Worm (Caenorhabditis elegans) whole organism, L4 larva: ENCODE results near the gene zmp-5.

Experiments used
- D1046.2 ChIP-seq: fragments of 200-800 bp; sonication (Bioruptor generic); IDR thresholded peaks from 2 replicates; pipeline ENCODE4 v1.3.6; 2022; ENCODE audit warnings: missing genetic modification characterization, missing compliant biosample characterization
- F37D6.2 ChIP-seq: sonication (generic microtip); optimal IDR thresholded peaks from 2 replicates; lab custom pipeline; 2016; ENCODE audit warnings: mild to moderate bottlenecking, missing genetic modification characterization, missing compliant biosample characterization
- T20F7.1 ChIP-seq: fragments of 200-800 bp; sonication (Bioruptor generic); optimal IDR thresholded peaks from 2 replicates; lab custom pipeline; 2018; ENCODE audit warnings: mild to moderate bottlenecking, missing genetic modification characterization, missing compliant biosample characterization
- Y48G9A.11 ChIP-seq: fragments of 200-800 bp; sonication (Bioruptor generic); IDR thresholded peaks from 2 replicates; pipeline ENCODE4 v1.3.6; 2022; ENCODE audit warnings: missing genetic modification reagents, missing genetic modification characterization, missing compliant biosample characterization
- Y5F2A.4 ChIP-seq: fragments of 200-800 bp; sonication (Bioruptor generic); optimal IDR thresholded peaks from 2 replicates; lab custom pipeline; 2018; ENCODE audit warnings: mild to moderate bottlenecking, missing genetic modification characterization, missing compliant biosample characterization
- aha-1 ChIP-seq: fragments of 150-350 bp; peaks from one replicate; lab custom pipeline; 2014; ENCODE audit warnings: missing biosample characterization, missing genetic modification characterization
- ceh-20 ChIP-seq: fragments of 200-800 bp; sonication (Bioruptor generic); IDR thresholded peaks from 2 replicates; pipeline ENCODE4 v1.3.6; 2022; ENCODE audit warnings: missing genetic modification reagents, missing genetic modification characterization, missing compliant biosample characterization
- ceh-62 ChIP-seq: sonication (generic microtip); optimal IDR thresholded peaks from 2 replicates; lab custom pipeline; 2017; ENCODE audit warnings: missing biosample characterization, missing genetic modification characterization
- daf-16 ChIP-seq, 3 experiments: sonication (generic microtip); optimal IDR thresholded peaks; 2 replicates each; lab custom pipeline; 2016 to 2017; ENCODE audit warnings: missing genetic modification characterization in 3 of 3, missing genetic modification reagents in 3 of 3, mild to moderate bottlenecking in 2 of 3, missing compliant biosample characterization in 2 of 3, missing biosample characterization in 1 of 3, moderate library complexity in 1 of 3
- daf-8 ChIP-seq: fragments of 200-800 bp; sonication (Bioruptor generic); IDR thresholded peaks from 2 replicates; pipeline ENCODE4 v1.3.6; 2022; ENCODE audit warnings: missing genetic modification characterization, missing compliant biosample characterization
- dmd-6 ChIP-seq: fragments of 200-800 bp; sonication (Bioruptor generic); IDR thresholded peaks from 2 replicates; pipeline ENCODE4 v1.3.6; 2022; ENCODE audit warnings: missing genetic modification reagents, missing genetic modification characterization, missing compliant biosample characterization
- dve-1 ChIP-seq: sonication (generic microtip); optimal IDR thresholded peaks from 2 replicates; lab custom pipeline; 2017; ENCODE audit warnings: antibody characterized with exemption, mild to moderate bottlenecking, missing genetic modification characterization, missing compliant biosample characterization; ENCODE audit not compliant: insufficient read depth
- egl-43 ChIP-seq: fragments of 200-800 bp; sonication (Bioruptor generic); IDR thresholded peaks from 2 replicates; pipeline ENCODE4 v1.3.6; 2022; ENCODE audit warnings: missing genetic modification reagents, missing genetic modification characterization, missing compliant biosample characterization
- fkh-10 ChIP-seq: fragments of 150-350 bp; optimal IDR thresholded peaks from 2 replicates; lab custom pipeline; 2014; ENCODE audit warnings: missing biosample characterization, missing genetic modification reagents, missing genetic modification characterization
- hif-1 ChIP-seq, 2 experiments: sonication (generic microtip); optimal IDR thresholded peaks; 2 replicates each; lab custom pipeline; 2016 to 2017; ENCODE audit warnings: missing compliant biosample characterization in 2 of 2, missing genetic modification characterization in 2 of 2, missing genetic modification reagents in 2 of 2, missing genotype in 2 of 2, mild to moderate bottlenecking in 1 of 2
- hlh-11 ChIP-seq: fragments of 200-800 bp; sonication (Bioruptor generic); optimal IDR thresholded peaks from 2 replicates; lab custom pipeline; 2018; ENCODE audit warnings: mild to moderate bottlenecking, missing genetic modification characterization, missing compliant biosample characterization
- hlh-30 ChIP-seq: sonication (generic microtip); optimal IDR thresholded peaks from 2 replicates; lab custom pipeline; 2017; ENCODE audit warnings: antibody characterized with exemption, mild to moderate bottlenecking, missing genetic modification characterization, missing compliant biosample characterization; ENCODE audit not compliant: insufficient read depth
- hmg-1.1 ChIP-seq: fragments of 200-800 bp; sonication (Bioruptor generic); IDR thresholded peaks from 2 replicates; pipeline ENCODE4 v1.3.6; 2022; ENCODE audit warnings: missing genetic modification reagents, missing genetic modification characterization, missing compliant biosample characterization
- lin-1 ChIP-seq: fragments of 200-800 bp; sonication (Bioruptor generic); IDR thresholded peaks from 2 replicates; pipeline ENCODE4 v1.3.6; 2022; ENCODE audit warnings: missing genetic modification reagents, missing genetic modification characterization, missing compliant biosample characterization
- lin-15B ChIP-seq: fragments of 150-350 bp; sonication (generic microtip); optimal IDR thresholded peaks from 3 replicates; lab custom pipeline; 2014; ENCODE audit warnings: missing biosample characterization, missing genetic modification characterization
- lin-39 ChIP-seq: fragments of 150-350 bp; optimal IDR thresholded peaks from 2 replicates; lab custom pipeline; 2014; ENCODE audit warnings: missing biosample characterization, missing genetic modification reagents, missing genetic modification characterization
- madf-9 ChIP-seq: fragments of 200-800 bp; sonication (Bioruptor generic); conservative IDR thresholded peaks from 2 replicates; pipeline ENCODE4 v1.3.6; 2022; ENCODE audit warnings: missing genetic modification reagents, missing genetic modification characterization, missing compliant biosample characterization
- mdl-1 ChIP-seq, 2 experiments: fragments of 150-350 bp in 1 of 2; sonication (generic microtip) in 1 of 2; optimal IDR thresholded peaks; 2 replicates each; lab custom pipeline; 2014 to 2017; ENCODE audit warnings: missing biosample characterization in 2 of 2, missing genetic modification characterization in 2 of 2
- mep-1 ChIP-seq: fragments of 150-350 bp; sonication (generic microtip); optimal IDR thresholded peaks from 3 replicates; lab custom pipeline; 2014; ENCODE audit warnings: missing biosample characterization, missing genetic modification characterization
- mes-2 ChIP-seq: sonication (generic microtip); optimal IDR thresholded peaks from 2 replicates; lab custom pipeline; 2016; ENCODE audit warnings: missing genotype, mild to moderate bottlenecking, missing genetic modification characterization, missing compliant biosample characterization; ENCODE audit not compliant: poor library complexity, severe bottlenecking
- mxl-2 ChIP-seq: fragments of 200-800 bp; sonication (Bioruptor generic); conservative IDR thresholded peaks from 2 replicates; pipeline ENCODE4 v1.3.6; 2022; ENCODE audit warnings: missing genetic modification reagents, missing genetic modification characterization, missing compliant biosample characterization
- mxl-3 ChIP-seq: fragments of 200-800 bp; sonication (Bioruptor generic); optimal IDR thresholded peaks from 2 replicates; lab custom pipeline; 2018; ENCODE audit warnings: mild to moderate bottlenecking, missing genetic modification characterization, missing compliant biosample characterization
- nhr-10 ChIP-seq: fragments of 150-350 bp; optimal IDR thresholded peaks from 2 replicates; lab custom pipeline; 2014; ENCODE audit warnings: missing biosample characterization, missing genetic modification characterization
- nhr-102 ChIP-seq: sonication (generic microtip); optimal IDR thresholded peaks from 2 replicates; lab custom pipeline; 2016; ENCODE audit warnings: mild to moderate bottlenecking, missing genetic modification characterization, moderate library complexity, missing compliant biosample characterization
- nhr-28 ChIP-seq: fragments of 150-350 bp; optimal IDR thresholded peaks from 2 replicates; lab custom pipeline; 2014; ENCODE audit warnings: missing biosample characterization, missing genetic modification characterization
- nhr-77 ChIP-seq: fragments of 150-350 bp; optimal IDR thresholded peaks from 2 replicates; lab custom pipeline; 2014; ENCODE audit warnings: missing biosample characterization, missing genetic modification characterization
- php-3 ChIP-seq: fragments of 200-800 bp; sonication (Bioruptor generic); IDR thresholded peaks from 2 replicates; pipeline ENCODE4 v1.3.6; 2022; ENCODE audit warnings: missing genetic modification reagents, missing genetic modification characterization, missing compliant biosample characterization
- pqm-1 ChIP-seq: sonication (generic microtip); optimal IDR thresholded peaks from 2 replicates; lab custom pipeline; 2017; ENCODE audit warnings: missing biosample characterization, missing genetic modification characterization
- rbr-2 ChIP-seq: sonication (generic microtip); optimal IDR thresholded peaks from 2 replicates; lab custom pipeline; 2016; ENCODE audit warnings: missing genotype, missing genetic modification characterization, missing compliant biosample characterization
- set-16 ChIP-seq: fragments of 200-800 bp; sonication (Bioruptor generic); IDR thresholded peaks from 2 replicates; pipeline ENCODE4 v1.3.6; 2022; ENCODE audit warnings: missing genetic modification reagents, missing genetic modification characterization, missing compliant biosample characterization
- tag-97 ChIP-seq: fragments of 200-800 bp; sonication (Bioruptor generic); IDR thresholded peaks from 2 replicates; pipeline ENCODE4 v1.3.6; 2022; ENCODE audit warnings: missing genetic modification characterization, missing compliant biosample characterization
- tra-1 ChIP-seq: fragments of 200-800 bp; sonication (Bioruptor generic); IDR thresholded peaks from 2 replicates; pipeline ENCODE4 v1.3.6; 2022; ENCODE audit warnings: missing genetic modification reagents, missing genetic modification characterization, missing compliant biosample characterization
- unc-62 ChIP-seq, 3 experiments: fragments of 150-350 bp in 1 of 3; sonication (generic microtip); optimal IDR thresholded peaks in 2 of 3; peaks in 1 of 3; 1 replicate in 1 of 3; 2 replicates in 2 of 3; lab custom pipeline; 2014 to 2017; ENCODE audit warnings: missing biosample characterization in 3 of 3, missing genetic modification characterization in 3 of 3, missing genetic modification reagents in 3 of 3, missing genotype in 1 of 3
- zip-11 ChIP-seq: fragments of 200-800 bp; sonication (Bioruptor generic); IDR thresholded peaks from 2 replicates; pipeline ENCODE4 v1.3.6; 2022; ENCODE audit warnings: missing genetic modification characterization, missing compliant biosample characterization
- zip-2 ChIP-seq: fragments of 150-350 bp; optimal IDR thresholded peaks from 2 replicates; lab custom pipeline; 2014; ENCODE audit warnings: missing biosample characterization, missing genetic modification characterization

The zmp-5 gene

ce11 chrX:12620310-12620709 lies 26.6 kb upstream of the zmp-5 start:
- TF ChIP-seq php-3 (GFP tag; lab: Robert Waterston, UW) (no peak), unc-62 (GFP tag; optimal IDR thresholded peaks at IDR 0.05 in 1 of 2; lab: Kevin White, UChicago) (peak in 1 of 2 experiments; percentile 91), unc-62 (tag; optimal IDR thresholded peaks at IDR 0.05; lab: Kevin White, UChicago) (no peak), daf-8 (GFP tag; lab: Robert Waterston, UW) (no peak), F37D6.2 (no peak), ceh-62 (tag; lab: Kevin White, UChicago) (no peak), aha-1 (peak; percentile 85)
- TF ChIP-seq, all 104 proteins: peak for 2

- TF ChIP-seq daf-16 (GFP tag; optimal IDR thresholded peaks at IDR 0.05; lab: Kevin White, UChicago): peak in 1 of 2 experiments; percentile 23
- TF ChIP-seq daf-16 (tag; optimal IDR thresholded peaks at IDR 0.05; lab: Kevin White, UChicago): peak; percentile 93
- peak; percentile 20 for TF ChIP-seq mep-1 (tag; lab: Kevin White, UChicago)
- peak; percentile 85 for TF ChIP-seq dmd-6
- peak; percentile 70 for TF ChIP-seq nhr-77 (tag; lab: Kevin White, UChicago)
- TF ChIP-seq mxl-2 (GFP tag; lab: Robert Waterston, UW): peak; percentile 54; the same call in 1 of the 2 replicates
- TF ChIP-seq mes-2 (tag; lab: Kevin White, UChicago): peak; percentile 17
- TF ChIP-seq D1046.2 (GFP tag; lab: Robert Waterston, UW): 0 out of 2 replicates have a peak, but pooled peaks have one; percentile 17
- TF ChIP-seq lin-39: no peak
- peak in 1 of 2 experiments; percentile 69 for TF ChIP-seq mdl-1 (tag; optimal IDR thresholded peaks at IDR 0.05; lab: Kevin White, UChicago)
- peak; percentile 82 for TF ChIP-seq dve-1 (tag; lab: Kevin White, UChicago)
- peak; percentile 50 for TF ChIP-seq mxl-3 (GFP tag; lab: Kevin White, UChicago)
- peak; percentile 15 for TF ChIP-seq zip-2 (tag; lab: Kevin White, UChicago)
- TF ChIP-seq madf-9 (GFP tag; lab: Robert Waterston, UW): no peak
- TF ChIP-seq zip-11 (GFP tag; lab: Robert Waterston, UW): no peak
- 0 out of 2 replicates have a peak, but pooled peaks have one; percentile 51 for TF ChIP-seq tra-1
- TF ChIP-seq lin-1: 0 out of 2 replicates have a peak, but pooled peaks have one; percentile 22
- TF ChIP-seq ceh-20: peak; percentile 34; the same call in 1 of the 2 replicates
- TF ChIP-seq Y5F2A.4 (GFP tag; lab: Kevin White, UChicago): no peak
- peak; percentile 27 for TF ChIP-seq nhr-10 (tag; lab: Kevin White, UChicago)
- TF ChIP-seq hlh-30 (tag; lab: Kevin White, UChicago): peak; percentile 56
- peak; percentile 24 for TF ChIP-seq T20F7.1
- TF ChIP-seq nhr-28 (tag; lab: Kevin White, UChicago): peak; percentile 85
- TF ChIP-seq hlh-11 (tag; lab: Kevin White, UChicago): peak; percentile 81
- peak; percentile 36; the same call in 1 of the 2 replicates for TF ChIP-seq php-3 (GFP tag; lab: Robert Waterston, UW)
- peak; percentile 85 for TF ChIP-seq pqm-1
- TF ChIP-seq unc-62 (GFP tag; optimal IDR thresholded peaks at IDR 0.05 in 1 of 2; lab: Kevin White, UChicago): peak in 1 of 2 experiments; percentile 42
- TF ChIP-seq unc-62 (tag; optimal IDR thresholded peaks at IDR 0.05; lab: Kevin White, UChicago): no peak
- TF ChIP-seq tag-97 (GFP tag; lab: Robert Waterston, UW): no peak
- TF ChIP-seq nhr-102 (tag; lab: Kevin White, UChicago): no peak
Measured at ce11 chrX:12627797-12628196, 19.1 kb upstream of the zmp-5 start.

ce11 chrX:12629257-12629656 lies 17.7 kb upstream of the zmp-5 start:
- TF ChIP-seq mep-1 (tag; lab: Kevin White, UChicago): peak; percentile 33
- TF ChIP-seq lin-1: 0 out of 2 replicates have a peak, but pooled peaks have one; percentile 19
- peak; percentile 63 to 84 for TF ChIP-seq mdl-1 (tag; optimal IDR thresholded peaks at IDR 0.05; lab: Kevin White, UChicago)
- peak; percentile 54; the same call in 1 of the 2 replicates for TF ChIP-seq egl-43
- peak; percentile 74 for TF ChIP-seq fkh-10 (GFP tag; lab: Kevin White, UChicago)
- TF ChIP-seq lin-15B (tag; lab: Kevin White, UChicago): no peak
- TF ChIP-seq aha-1: peak; percentile 87
- peak; percentile 18 for TF ChIP-seq hlh-11 (tag; lab: Kevin White, UChicago)
- TF ChIP-seq set-16 (GFP tag; lab: Robert Waterston, UW): peak; percentile 61
- TF ChIP-seq hif-1 (tag; optimal IDR thresholded peaks at IDR 0.05; lab: Kevin White, UChicago): peak in 1 of 2 experiments; percentile 18
- TF ChIP-seq mxl-3 (GFP tag; lab: Kevin White, UChicago): peak; percentile 4
- peak; percentile 71 for TF ChIP-seq hmg-1.1 (GFP tag; lab: Robert Waterston, UW)
- peak; percentile 77 for TF ChIP-seq hlh-30 (tag; lab: Kevin White, UChicago)
- no peak for TF ChIP-seq mes-2 (tag; lab: Kevin White, UChicago)
- peak; percentile 28; the same call in 1 of the 2 replicates for TF ChIP-seq Y48G9A.11 (GFP tag; lab: Robert Waterston, UW)
- no peak for TF ChIP-seq daf-16 (GFP tag; optimal IDR thresholded peaks at IDR 0.05; lab: Kevin White, UChicago)
- no peak for TF ChIP-seq daf-16 (tag; optimal IDR thresholded peaks at IDR 0.05; lab: Kevin White, UChicago)
- TF ChIP-seq rbr-2 (tag; lab: Kevin White, UChicago): peak; percentile 22
- TF ChIP-seq F37D6.2: no peak
- TF ChIP-seq dmd-6: peak; percentile 8; the same call in 1 of the 2 replicates
